Fruit fly (Drosophila melanogaster): ENCODE results near the gene CG34175.
A peak's percentile ranks its signal among the peaks of the same experiment; 100 is the strongest.

CG34175 gene

dm6 chr2L:3440322-3440721 is 42.5 kb downstream of the CG34175 start (continued):
- peak; percentile 42; the same call in 2 of the 3 replicates for TF ChIP-seq CG6175 (GFP tag; IDR thresholded peaks at IDR 0.05)
- no peak for TF ChIP-seq vfl (GFP tag; optimal IDR thresholded peaks at IDR 0.05)
- TF ChIP-seq CG15514 (GFP tag; optimal IDR thresholded peaks at IDR 0.05), result peak; percentile 48
- TF ChIP-seq ci (GFP tag; IDR thresholded peaks at IDR 0.05), result peak; percentile 90
- no peak for TF ChIP-seq Poxn (GFP tag; IDR thresholded peaks at IDR 0.05)
- no peak for TF ChIP-seq slou (GFP tag; optimal IDR thresholded peaks at IDR 0.05)
- TF ChIP-seq CG13296 (GFP tag; optimal IDR thresholded peaks at IDR 0.05), result peak; percentile 7
- TF ChIP-seq CG31441 (GFP tag; IDR thresholded peaks at IDR 0.05), result peak; percentile 74
- TF ChIP-seq nom (GFP tag; optimal IDR thresholded peaks at IDR 0.05), result no peak
- TF ChIP-seq gem (tag; optimal IDR thresholded peaks at IDR 0.05), result peak; percentile 82
- peak; percentile 51 for TF ChIP-seq CG8944 (GFP tag; optimal IDR thresholded peaks at IDR 0.05)
- peak; percentile 29 for TF ChIP-seq pnt (GFP tag; optimal IDR thresholded peaks at IDR 0.05)
- no peak for TF ChIP-seq grn (GFP tag; optimal IDR thresholded peaks at IDR 0.05)
- TF ChIP-seq D (optimal IDR thresholded peaks at IDR 0.05), result no peak
- TF ChIP-seq D (GFP tag; optimal IDR thresholded peaks at IDR 0.05), result peak; percentile 67
- TF ChIP-seq HmgZ (tag; optimal IDR thresholded peaks at IDR 0.05), result no peak
- peak; percentile 81 for TF ChIP-seq ase (GFP tag; IDR thresholded peaks at IDR 0.05)
- peak; percentile 43; the same call in 1 of the 2 replicates for TF ChIP-seq ap (GFP tag; IDR thresholded peaks at IDR 0.05)
- no peak for TF ChIP-seq Bteb2 (GFP tag; optimal IDR thresholded peaks at IDR 0.05)
- TF ChIP-seq B-H1 (GFP tag; IDR thresholded peaks at IDR 0.05), result peak; percentile 81
- TF ChIP-seq CG3163 (GFP tag; optimal IDR thresholded peaks at IDR 0.05), result no peak
- TF ChIP-seq Hand (GFP tag; optimal IDR thresholded peaks at IDR 0.05), result no peak
- TF ChIP-seq CG34376 (GFP tag; optimal IDR thresholded peaks at IDR 0.05), result no peak
- TF ChIP-seq CG1647 (GFP tag; optimal IDR thresholded peaks at IDR 0.05), result no peak
- TF ChIP-seq unpg (GFP tag; optimal IDR thresholded peaks at IDR 0.05), result peak; percentile 61
- TF ChIP-seq CG8478 (optimal IDR thresholded peaks at IDR 0.05), result no peak
- TF ChIP-seq sisA (GFP tag; IDR thresholded peaks at IDR 0.05), result peak; percentile 84
- TF ChIP-seq CG10654 (GFP tag; optimal IDR thresholded peaks at IDR 0.05), result peak; percentile 56
- no peak for TF ChIP-seq CG4707 (GFP tag; optimal IDR thresholded peaks at IDR 0.05)
- TF ChIP-seq CG11456 (GFP tag; IDR thresholded peaks at IDR 0.05), result peak; percentile 74; the same call in 1 of the 3 replicates
- peak; percentile 76 for TF ChIP-seq CG2712 (tag; optimal IDR thresholded peaks at IDR 0.05)
- TF ChIP-seq CG30431 (GFP tag; optimal IDR thresholded peaks at IDR 0.05), result peak; percentile 28
- peak; percentile 76 for TF ChIP-seq CG32772 (GFP tag; IDR thresholded peaks at IDR 0.05)
- peak; percentile 80 for TF ChIP-seq otp (GFP tag; IDR thresholded peaks at IDR 0.05)
- TF ChIP-seq CG3065 (GFP tag; optimal IDR thresholded peaks at IDR 0.05), result no peak
- peak; percentile 70 for TF ChIP-seq CG7372 (GFP tag; IDR thresholded peaks at IDR 0.05)
- peak; percentile 61 for TF ChIP-seq CG6813 (GFP tag; optimal IDR thresholded peaks at IDR 0.05)
- no peak for TF ChIP-seq Elba2 (GFP tag; optimal IDR thresholded peaks at IDR 0.05)
- peak; percentile 55 for TF ChIP-seq CG8924 (tag; optimal IDR thresholded peaks at IDR 0.05)
- TF ChIP-seq CHES-1-like (GFP tag; optimal IDR thresholded peaks at IDR 0.05), result peak; percentile 46
- TF ChIP-seq MESR4 (GFP tag; optimal IDR thresholded peaks at IDR 0.05), result no peak
- TF ChIP-seq tgo (GFP tag; IDR thresholded peaks at IDR 0.05), result peak; percentile 81
- TF ChIP-seq CG12769 (tag; optimal IDR thresholded peaks at IDR 0.05), result peak; percentile 86
- TF ChIP-seq twi (tag; optimal IDR thresholded peaks at IDR 0.05), result no peak
- no peak for TF ChIP-seq Hr78 (GFP tag; optimal IDR thresholded peaks at IDR 0.05)
- TF ChIP-seq ham (GFP tag; IDR thresholded peaks at IDR 0.05), result no peak
- TF ChIP-seq ato (GFP tag; IDR thresholded peaks at IDR 0.05; ENCODE audit: partially characterized antibody), result no peak
- peak; percentile 8 for TF ChIP-seq CTCF (GFP tag; optimal IDR thresholded peaks at IDR 0.05)
- TF ChIP-seq chn (GFP tag; optimal IDR thresholded peaks at IDR 0.05), result peak; percentile 54
- peak; percentile 48 for TF ChIP-seq Sox100B (GFP tag; optimal IDR thresholded peaks at IDR 0.05)
- TF ChIP-seq Atf-2 (GFP tag; optimal IDR thresholded peaks at IDR 0.05), result peak; percentile 41
- TF ChIP-seq CG17359 (tag; optimal IDR thresholded peaks at IDR 0.05), result peak; percentile 84
- peak; percentile 74; the same call in 2 of the 3 replicates for TF ChIP-seq so (GFP tag; IDR thresholded peaks at IDR 0.05)
